Worm (Caenorhabditis elegans) whole organism, late embryonic: Measurements from ENCODE around the gene bus-18.
A peak's percentile ranks its signal among the peaks of the same experiment; 100 is the strongest.

Experiments
- C08G9.2 ChIP-seq: sonication (generic microtip); optimal IDR thresholded peaks from 2 replicates; lab custom pipeline; 2016; ENCODE audit warnings: mild to moderate bottlenecking, missing genetic modification characterization, moderate library complexity, missing compliant biosample characterization
- C38D4.7 ChIP-seq: fragments of 200-800 bp; sonication (Bioruptor generic); optimal IDR thresholded peaks from 2 replicates; lab custom pipeline; 2018; ENCODE audit warnings: mild to moderate bottlenecking, missing genetic modification characterization, moderate library complexity, missing compliant biosample characterization
- F13H6.1 ChIP-seq: sonication (generic microtip); optimal IDR thresholded peaks from 2 replicates; lab custom pipeline; 2016; ENCODE audit warnings: missing genetic modification characterization, missing compliant biosample characterization
- K02D7.2 ChIP-seq: sonication (generic microtip); optimal IDR thresholded peaks from 2 replicates; lab custom pipeline; 2017; ENCODE audit warnings: mild to moderate bottlenecking, missing genetic modification characterization, missing compliant biosample characterization
- ama-1 ChIP-seq: fragments of 150-350 bp; optimal IDR thresholded peaks from 2 replicates; lab custom pipeline; 2014
- ceh-14 ChIP-seq: sonication (generic microtip); optimal IDR thresholded peaks from 2 replicates; lab custom pipeline; 2016; ENCODE audit warnings: missing genotype, missing genetic modification characterization, missing compliant biosample characterization
- ceh-18 ChIP-seq: sonication (generic microtip); optimal IDR thresholded peaks from 2 replicates; lab custom pipeline; 2016; ENCODE audit warnings: missing genetic modification characterization, missing compliant biosample characterization
- ceh-19 ChIP-seq: fragments of 200-800 bp; sonication (Bioruptor generic); optimal IDR thresholded peaks from 2 replicates; lab custom pipeline; 2018; ENCODE audit warnings: mild to moderate bottlenecking, missing genetic modification characterization, missing compliant biosample characterization
- ceh-22 ChIP-seq: sonication (generic microtip); optimal IDR thresholded peaks from 2 replicates; lab custom pipeline; 2017; ENCODE audit warnings: missing biosample characterization, missing genetic modification characterization
- ceh-24 ChIP-seq: sonication (generic microtip); optimal IDR thresholded peaks from 2 replicates; lab custom pipeline; 2016; ENCODE audit warnings: mild to moderate bottlenecking, missing genetic modification characterization, missing compliant biosample characterization
- ceh-31 ChIP-seq: sonication (generic microtip); optimal IDR thresholded peaks from 2 replicates; lab custom pipeline; 2016; ENCODE audit warnings: missing genetic modification characterization, missing compliant biosample characterization
- ceh-34 ChIP-seq: sonication (generic microtip); optimal IDR thresholded peaks from 2 replicates; lab custom pipeline; 2016; ENCODE audit warnings: mild to moderate bottlenecking, missing genetic modification characterization, missing compliant biosample characterization
- ceh-45 ChIP-seq: fragments of 200-800 bp; sonication (Bioruptor generic); IDR thresholded peaks from 2 replicates; pipeline ENCODE4 v1.3.6; 2022; ENCODE audit warnings: missing genetic modification reagents, missing genetic modification characterization, missing compliant biosample characterization
- ceh-48 ChIP-seq: sonication (generic microtip); optimal IDR thresholded peaks from 2 replicates; lab custom pipeline; 2016; ENCODE audit warnings: missing genetic modification characterization, inconsistent platforms, missing compliant biosample characterization
- ceh-6 ChIP-seq: fragments of 200-800 bp; sonication (Bioruptor generic); optimal IDR thresholded peaks from 2 replicates; lab custom pipeline; 2018; ENCODE audit warnings: mild to moderate bottlenecking, missing genetic modification characterization, missing compliant biosample characterization
- ceh-9 ChIP-seq: sonication (generic microtip); optimal IDR thresholded peaks from 2 replicates; lab custom pipeline; 2016; ENCODE audit warnings: mild to moderate bottlenecking, missing genetic modification characterization, inconsistent platforms, missing compliant biosample characterization
- che-1 ChIP-seq: sonication (generic microtip); optimal IDR thresholded peaks from 2 replicates; lab custom pipeline; 2016; ENCODE audit warnings: mild to moderate bottlenecking, missing genetic modification characterization, missing compliant biosample characterization
- dmd-4 ChIP-seq: sonication (generic microtip); optimal IDR thresholded peaks from 2 replicates; lab custom pipeline; 2016; ENCODE audit warnings: borderline replicate concordance, missing genetic modification characterization, missing compliant biosample characterization
- elt-4 ChIP-seq: sonication (generic microtip); optimal IDR thresholded peaks from 2 replicates; lab custom pipeline; 2016; ENCODE audit warnings: missing genetic modification characterization, missing compliant biosample characterization
- fkh-10 ChIP-seq: fragments of 150-350 bp; optimal IDR thresholded peaks from 2 replicates; lab custom pipeline; 2014; ENCODE audit warnings: missing biosample characterization, missing genetic modification reagents, missing genetic modification characterization
- fkh-6 ChIP-seq: sonication (generic microtip); optimal IDR thresholded peaks from 2 replicates; lab custom pipeline; 2016; ENCODE audit warnings: missing genetic modification characterization, missing compliant biosample characterization
- hlh-13 ChIP-seq: fragments of 200-800 bp; sonication (Bioruptor generic); optimal IDR thresholded peaks from 2 replicates; lab custom pipeline; 2018; ENCODE audit warnings: mild to moderate bottlenecking, missing genetic modification characterization, missing compliant biosample characterization
- hlh-30 ChIP-seq: sonication (generic microtip); optimal IDR thresholded peaks from 2 replicates; lab custom pipeline; 2017; ENCODE audit warnings: antibody characterized with exemption, missing genetic modification characterization, missing compliant biosample characterization; ENCODE audit not compliant: insufficient read depth
- hlh-6 ChIP-seq: sonication (generic microtip); optimal IDR thresholded peaks from 2 replicates; lab custom pipeline; 2016; ENCODE audit warnings: missing genotype, missing genetic modification characterization, missing compliant biosample characterization
- hlh-8 ChIP-seq: sonication (generic microtip); optimal IDR thresholded peaks from 2 replicates; lab custom pipeline; 2016; ENCODE audit warnings: missing genotype, missing genetic modification characterization, missing compliant biosample characterization
- nhr-232 ChIP-seq: sonication (generic microtip); optimal IDR thresholded peaks from 2 replicates; lab custom pipeline; 2016; ENCODE audit warnings: missing genetic modification characterization, missing compliant biosample characterization
- pag-3 ChIP-seq: sonication (generic microtip); optimal IDR thresholded peaks from 2 replicates; lab custom pipeline; 2016; ENCODE audit warnings: missing compliant biosample characterization, missing genetic modification characterization, borderline replicate concordance
- pha-2 ChIP-seq: sonication (generic microtip); optimal IDR thresholded peaks from 2 replicates; lab custom pipeline; 2017; ENCODE audit warnings: mild to moderate bottlenecking, missing genetic modification characterization, missing compliant biosample characterization
- pqm-1 ChIP-seq: sonication (generic microtip); optimal IDR thresholded peaks from 2 replicates; lab custom pipeline; 2016; ENCODE audit warnings: missing genetic modification characterization, missing compliant biosample characterization
- pros-1 ChIP-seq: fragments of 150-350 bp; optimal IDR thresholded peaks from 2 replicates; lab custom pipeline; 2014; ENCODE audit warnings: missing biosample characterization, missing genetic modification reagents, missing genetic modification characterization
- ref-2 ChIP-seq: sonication (generic microtip); optimal IDR thresholded peaks from 2 replicates; lab custom pipeline; 2016; ENCODE audit warnings: missing genetic modification characterization, missing compliant biosample characterization
- sdc-2 ChIP-seq: sonication (generic microtip); optimal IDR thresholded peaks from 2 replicates; lab custom pipeline; 2016; ENCODE audit warnings: missing genotype, missing genetic modification characterization, missing compliant biosample characterization
- sox-2 ChIP-seq: fragments of 200-800 bp; sonication (Bioruptor generic); IDR thresholded peaks from 2 replicates; pipeline ENCODE4 v1.3.6; 2022; ENCODE audit warnings: missing genetic modification reagents, missing genetic modification characterization, missing compliant biosample characterization
- ttx-3 ChIP-seq: sonication (generic microtip); optimal IDR thresholded peaks from 2 replicates; lab custom pipeline; 2016; ENCODE audit warnings: missing genetic modification reagents, missing genetic modification characterization, missing compliant biosample characterization
- unc-42 ChIP-seq: sonication (generic microtip); optimal IDR thresholded peaks from 2 replicates; lab custom pipeline; 2016; ENCODE audit warnings: missing genotype, missing genetic modification characterization, missing compliant biosample characterization
- unc-55 ChIP-seq: sonication (generic microtip); optimal IDR thresholded peaks from 2 replicates; lab custom pipeline; 2017; ENCODE audit warnings: missing biosample characterization, missing genetic modification reagents, missing genetic modification characterization
- unc-86 ChIP-seq: sonication (generic microtip); optimal IDR thresholded peaks from 2 replicates; lab custom pipeline; 2016; ENCODE audit warnings: missing genetic modification characterization, missing compliant biosample characterization
- zip-5 ChIP-seq: sonication (generic microtip); optimal IDR thresholded peaks from 2 replicates; lab custom pipeline; 2016; ENCODE audit warnings: missing genetic modification characterization, missing compliant biosample characterization

Gene bus-18

ce11 chrV:11733460-11733859 lies 40.1 kb upstream of the bus-18 start, which contains the start of gene npp-22:
TSS of gene npp-22 (minus strand) at chrV:11733472.
- TF ChIP-seq ceh-31 (tag; lab: Kevin White, UChicago): peak; percentile 14
- TF ChIP-seq ttx-3: no peak
- peak; percentile 9 for TF ChIP-seq unc-55
- TF ChIP-seq unc-42 (tag; lab: Kevin White, UChicago): peak; percentile 30
- TF ChIP-seq pqm-1 (tag; lab: Kevin White, UChicago): no peak
- TF ChIP-seq ceh-45: no peak

ce11 chrV:11736896-11737295 lies 36.6 kb upstream of the bus-18 start, which contains the start of gene spe-42:
TSS of gene spe-42 (minus strand) at chrV:11736996.
- TF ChIP-seq ceh-31 (tag; lab: Kevin White, UChicago) (no peak), ref-2 (no peak)

- TF ChIP-seq ceh-18 (tag; lab: Kevin White, UChicago) (no peak), ceh-48 (tag; lab: Kevin White, UChicago) (no peak), fkh-6 (tag; lab: Kevin White, UChicago) (no peak), ceh-22 (tag; lab: Kevin White, UChicago) (no peak), sox-2 (GFP tag; lab: Robert Waterston, UW) (no peak), hlh-6 (tag; lab: Kevin White, UChicago) (no peak), ceh-24 (tag; lab: Kevin White, UChicago) (no peak), ceh-14 (no peak), F13H6.1 (tag; lab: Kevin White, UChicago) (no peak), elt-4 (no peak), pros-1 (tag; lab: Kevin White, UChicago) (no peak), ceh-19 (GFP tag; lab: Kevin White, UChicago) (no peak), ceh-34 (no peak), unc-86 (no peak), sdc-2 (no peak), zip-5 (no peak), ceh-9 (tag; lab: Kevin White, UChicago) (no peak)
Observed at ce11 chrV:11737333-11737732, 36.2 kb upstream of the bus-18 start.

ce11 chrV:11739820-11740219 lies 33.7 kb upstream of the bus-18 start, which contains the start of gene T04F3.1:
TSS of gene T04F3.1 (plus strand) at chrV:11740065.
- TF ChIP-seq hlh-30 (tag; lab: Kevin White, UChicago) (no peak), ceh-22 (tag; lab: Kevin White, UChicago) (no peak), pag-3 (no peak), unc-55 (no peak), pqm-1 (tag; lab: Kevin White, UChicago) (no peak), dmd-4 (tag; lab: Kevin White, UChicago) (no peak), che-1 (tag; lab: Kevin White, UChicago) (no peak), fkh-10 (GFP tag; lab: Kevin White, UChicago) (no peak), C08G9.2 (tag; lab: Kevin White, UChicago) (no peak), hlh-8 (tag; lab: Kevin White, UChicago) (no peak)
- TF ChIP-seq, all 69 proteins: peak for 0

- TF ChIP-seq hlh-13 (GFP tag; lab: Kevin White, UChicago) (no peak), ama-1 (no peak), ceh-31 (tag; lab: Kevin White, UChicago) (no peak)
Observed at ce11 chrV:11741078-11741477, 32.4 kb upstream of the bus-18 start.

ce11 chrV:11751480-11751879 lies 22.0 kb upstream of the bus-18 start:
- TF ChIP-seq sox-2 (GFP tag; lab: Robert Waterston, UW) (no peak), C38D4.7 (GFP tag; lab: Kevin White, UChicago) (no peak), pha-2 (no peak), K02D7.2 (no peak), ceh-48 (tag; lab: Kevin White, UChicago) (no peak), ceh-18 (tag; lab: Kevin White, UChicago) (no peak), ceh-9 (tag; lab: Kevin White, UChicago) (no peak), ceh-31 (tag; lab: Kevin White, UChicago) (no peak), zip-5 (no peak), ceh-6 (GFP tag; lab: Kevin White, UChicago) (no peak), ceh-45 (no peak), unc-42 (tag; lab: Kevin White, UChicago) (no peak), nhr-232 (tag; lab: Kevin White, UChicago) (no peak)
